Worm (Caenorhabditis elegans): ENCODE results near the gene mgl-3.

DNA sequence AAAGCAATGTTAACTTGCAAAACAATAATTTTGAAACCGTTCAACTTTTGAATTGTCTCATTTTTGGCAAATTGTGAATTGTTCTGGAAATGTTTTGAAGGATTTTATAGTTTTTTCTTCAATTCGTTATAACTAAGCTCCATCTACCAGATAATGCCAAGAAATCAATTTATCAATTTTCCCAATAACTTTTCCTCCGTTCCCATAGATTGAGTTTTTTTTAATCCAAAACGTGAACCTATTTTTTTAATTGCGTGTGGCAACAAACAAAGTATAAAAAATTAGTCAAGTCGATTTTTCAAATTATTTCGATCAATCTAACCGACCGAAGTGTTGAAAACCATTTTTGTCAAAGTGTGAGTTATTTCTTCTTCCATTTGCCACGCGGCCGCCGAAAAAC is 13.9 kb downstream of the mgl-3 start, which contains the start of gene Y4C6A.4:
- TF ChIP-seq nhr-237 (tag; optimal IDR thresholded peaks at IDR 0.05) (no peak), lsy-2 (tag; optimal IDR thresholded peaks at IDR 0.05) (no peak), unc-39 (tag; optimal IDR thresholded peaks at IDR 0.05) (no peak), snpc-4 (tag; optimal IDR thresholded peaks at IDR 0.05) (no peak), mab-5 (tag; optimal IDR thresholded peaks at IDR 0.05) (no peak), pha-4 (tag; optimal IDR thresholded peaks at IDR 0.05) (no peak)
